Worm (Caenorhabditis elegans) whole organism, L4/young adult: ENCODE results near the gene T17A3.12.

ENCODE experiments used
- W03F9.2 ChIP-seq: fragments of 150-350 bp; optimal IDR thresholded peaks from 2 replicates; lab custom pipeline; 2014; ENCODE audit warnings: missing biosample characterization, missing genetic modification characterization
- him-1 ChIP-seq: sonication (generic microtip); optimal IDR thresholded peaks from 2 replicates; lab custom pipeline; 2016; ENCODE audit warnings: missing genotype, missing genetic modification reagents, missing genetic modification characterization, missing compliant biosample characterization

ce11 chrIII:173501-173900, 28.5 kb upstream of the T17A3.12 start, which contains the start of gene F40G9.19:
- no peak for TF ChIP-seq him-1 (tag; lab: Kevin White, UChicago)
- no peak for TF ChIP-seq W03F9.2 (tag; lab: Kevin White, UChicago)
